Fruit fly (Drosophila melanogaster) whole organism, embryonic: ENCODE data around the gene CG15728.

ENCODE experiments used
- B-H1 ChIP-seq: fragments of 200-800 bp; sonication (Bioruptor generic); IDR thresholded peaks from 3 replicates; pipeline ENCODE4 v1.3.6; 2022; ENCODE audit warnings: missing biosample characterization, missing genetic modification characterization
- BtbVII ChIP-seq: fragments of 200-800 bp; sonication (Bioruptor generic); optimal IDR thresholded peaks from 3 replicates; lab custom pipeline; 2017; ENCODE audit warnings: missing biosample characterization, mild to moderate bottlenecking, missing genetic modification characterization
- CG10366 ChIP-seq: fragments of 200-800 bp; sonication (Bioruptor generic); IDR thresholded peaks from 2 replicates; pipeline ENCODE4 v1.3.6; 2022; ENCODE audit warnings: missing biosample characterization, missing genetic modification characterization
- CG10543 ChIP-seq: fragments of 200-800 bp; sonication (Bioruptor generic); optimal IDR thresholded peaks from 3 replicates; lab custom pipeline; 2017; ENCODE audit warnings: missing biosample characterization, mild to moderate bottlenecking, missing genetic modification characterization, moderate library complexity
- CG10979 ChIP-seq: fragments of 200-800 bp; sonication (Bioruptor generic); optimal IDR thresholded peaks from 2 replicates; lab custom pipeline; 2018; ENCODE audit warnings: missing biosample characterization, mild to moderate bottlenecking, missing genetic modification characterization, moderate library complexity
- CG12391 ChIP-seq: fragments of 200-800 bp; sonication (Bioruptor generic); optimal IDR thresholded peaks from 3 replicates; lab custom pipeline; 2018; ENCODE audit warnings: missing biosample characterization, mild to moderate bottlenecking, missing genetic modification characterization, moderate library complexity
- CG12744 ChIP-seq: fragments of 200-800 bp; sonication (Bioruptor generic); optimal IDR thresholded peaks from 2 replicates; lab custom pipeline; 2016; ENCODE audit warnings: missing biosample characterization, missing genetic modification characterization
- CG13424 ChIP-seq: fragments of 200-800 bp; sonication (Bioruptor generic); optimal IDR thresholded peaks from 2 replicates; lab custom pipeline; 2019; ENCODE audit warnings: missing biosample characterization, mild to moderate bottlenecking, missing genetic modification characterization, moderate library complexity
- CG13894 ChIP-seq: fragments of 200-800 bp; sonication (Bioruptor generic); optimal IDR thresholded peaks from 3 replicates; lab custom pipeline; 2018; ENCODE audit warnings: missing biosample characterization, mild to moderate bottlenecking, missing genetic modification characterization, moderate library complexity
- CG1603 ChIP-seq: fragments of 200-800 bp; sonication (Bioruptor generic); optimal IDR thresholded peaks from 2 replicates; lab custom pipeline; 2019; ENCODE audit warnings: missing biosample characterization, mild to moderate bottlenecking, missing genetic modification characterization, moderate library complexity
- CG2712 ChIP-seq: fragments of 200-800 bp; optimal IDR thresholded peaks from 3 replicates; lab custom pipeline; 2019; ENCODE audit warnings: missing biosample characterization, mild to moderate bottlenecking, missing genetic modification characterization, moderate library complexity
- CG3726 ChIP-seq: fragments of 200-800 bp; sonication (Bioruptor generic); IDR thresholded peaks from 3 replicates; pipeline ENCODE4, ENCODE4 v1.3.6; 2022; ENCODE audit warnings: missing biosample characterization, missing genetic modification characterization
- CG42726 ChIP-seq: fragments of 200-800 bp; sonication (Bioruptor generic); IDR thresholded peaks from 2 replicates; pipeline ENCODE4 v1.3.6; 2022; ENCODE audit warnings: missing biosample characterization, missing genetic modification characterization; ENCODE audit not compliant: partially characterized antibody
- CG4854 ChIP-seq: fragments of 200-800 bp; sonication (Bioruptor generic); optimal IDR thresholded peaks from 2 replicates; lab custom pipeline; 2016; ENCODE audit warnings: missing biosample characterization, missing genetic modification characterization, inconsistent platforms
- CG6689 ChIP-seq: fragments of 200-800 bp; sonication (Bioruptor generic); IDR thresholded peaks from 2 replicates; pipeline ENCODE4 v1.3.6; 2022; ENCODE audit warnings: missing biosample characterization, missing genetic modification characterization
- CG6765 ChIP-seq: fragments of 200-800 bp; sonication (Bioruptor generic); optimal IDR thresholded peaks from 3 replicates; lab custom pipeline; 2017; ENCODE audit warnings: missing biosample characterization, mild to moderate bottlenecking, missing genetic modification characterization
- CG7357 ChIP-seq: fragments of 200-800 bp; sonication (Bioruptor generic); IDR thresholded peaks from 3 replicates; pipeline ENCODE4 v1.3.6; 2022; ENCODE audit warnings: missing biosample characterization, missing genetic modification characterization
- CG8281 ChIP-seq: fragments of 200-800 bp; sonication (Bioruptor generic); optimal IDR thresholded peaks from 2 replicates; lab custom pipeline; 2018; ENCODE audit warnings: missing biosample characterization, mild to moderate bottlenecking, missing genetic modification characterization, moderate library complexity
- CG8359 ChIP-seq: fragments of 200-800 bp; sonication (Bioruptor generic); optimal IDR thresholded peaks from 2 replicates; lab custom pipeline; 2017; ENCODE audit warnings: missing biosample characterization, mild to moderate bottlenecking, missing genetic modification characterization, borderline replicate concordance
- CG8765 ChIP-seq: fragments of 200-800 bp; sonication (Bioruptor generic); IDR thresholded peaks from 2 replicates; pipeline ENCODE4 v1.3.6; 2022; ENCODE audit warnings: missing biosample characterization, missing genetic modification characterization
- Fer1 ChIP-seq: fragments of 200-800 bp; sonication (Bioruptor generic); optimal IDR thresholded peaks from 2 replicates; lab custom pipeline; 2017; ENCODE audit warnings: missing biosample characterization, mild to moderate bottlenecking, missing genetic modification characterization
- HLH3B ChIP-seq: fragments of 200-800 bp; sonication (Bioruptor generic); IDR thresholded peaks from 2 replicates; pipeline ENCODE4 v1.3.6; 2022; ENCODE audit warnings: missing biosample characterization, missing genetic modification characterization
- Jarid2 ChIP-seq: fragments of 200-800 bp; sonication (Bioruptor generic); optimal IDR thresholded peaks from 3 replicates; lab custom pipeline; 2017; ENCODE audit warnings: mild to moderate bottlenecking, missing biosample characterization, missing genetic modification reagents, missing genetic modification characterization
- MBD-R2 ChIP-seq: fragments of 200-800 bp; sonication (Bioruptor generic); IDR thresholded peaks from 2 replicates; pipeline ENCODE4 v1.3.6; 2022; ENCODE audit warnings: missing biosample characterization, missing genetic modification characterization
- Mes4 ChIP-seq: fragments of 200-800 bp; sonication (Bioruptor generic); optimal IDR thresholded peaks from 2 replicates; lab custom pipeline; 2016; ENCODE audit warnings: missing biosample characterization, missing genetic modification characterization
- Myb ChIP-seq: fragments of 200-800 bp; sonication (Bioruptor generic); optimal IDR thresholded peaks from 2 replicates; lab custom pipeline; 2016; ENCODE audit warnings: missing biosample characterization, missing genetic modification characterization
- Vsx1 ChIP-seq: fragments of 200-800 bp; sonication (Bioruptor generic); optimal IDR thresholded peaks from 2 replicates; lab custom pipeline; 2017; ENCODE audit warnings: missing biosample characterization, mild to moderate bottlenecking, missing genetic modification characterization, missing genetic modification reagents
- amos ChIP-seq: fragments of 200-800 bp; sonication (Bioruptor generic); IDR thresholded peaks from 2 replicates; pipeline ENCODE4 v1.3.6; 2022; ENCODE audit warnings: missing biosample characterization, missing genetic modification characterization; ENCODE audit not compliant: partially characterized antibody
- ato ChIP-seq: fragments of 200-800 bp; sonication (Bioruptor generic); IDR thresholded peaks from 2 replicates; pipeline ENCODE4 v1.3.6; 2022; ENCODE audit warnings: missing biosample characterization, missing genetic modification characterization; ENCODE audit not compliant: partially characterized antibody
- bbx ChIP-seq: fragments of 200-800 bp; sonication (Bioruptor generic); IDR thresholded peaks from 2 replicates; pipeline ENCODE4 v1.3.6; 2022; ENCODE audit warnings: missing biosample characterization, missing genetic modification characterization; ENCODE audit not compliant: partially characterized antibody
- cato ChIP-seq: fragments of 200-800 bp; sonication (Bioruptor generic); optimal IDR thresholded peaks from 2 replicates; lab custom pipeline; 2016; ENCODE audit warnings: missing biosample characterization, missing genetic modification characterization, borderline replicate concordance
- croc ChIP-seq: fragments of 200-800 bp; sonication (Bioruptor generic); conservative IDR thresholded peaks from 3 replicates; pipeline ENCODE4 v1.3.6; 2022; ENCODE audit warnings: missing biosample characterization, missing genetic modification characterization
- da ChIP-seq: fragments of 200-800 bp; sonication (Bioruptor generic); optimal IDR thresholded peaks from 2 replicates; lab custom pipeline; 2016; ENCODE audit warnings: missing biosample characterization, missing genetic modification characterization
- dmrt99B ChIP-seq: fragments of 200-800 bp; sonication (Bioruptor generic); optimal IDR thresholded peaks from 2 replicates; lab custom pipeline; 2018; ENCODE audit warnings: missing biosample characterization, mild to moderate bottlenecking, missing genetic modification characterization, moderate library complexity
- ems ChIP-seq: fragments of 200-800 bp; sonication (Bioruptor generic); optimal IDR thresholded peaks from 3 replicates; lab custom pipeline; 2016; ENCODE audit warnings: missing biosample characterization, missing genetic modification characterization
- fd96Cb ChIP-seq: fragments of 200-800 bp; sonication (Bioruptor generic); optimal IDR thresholded peaks from 2 replicates; lab custom pipeline; 2018; ENCODE audit warnings: missing biosample characterization, mild to moderate bottlenecking, missing genetic modification characterization, moderate library complexity
- ftz-f1 ChIP-seq: fragments of 200-800 bp; sonication (Bioruptor generic); optimal IDR thresholded peaks from 2 replicates; lab custom pipeline; 2016; ENCODE audit warnings: missing biosample characterization, missing genetic modification characterization
- grau ChIP-seq: fragments of 200-800 bp; optimal IDR thresholded peaks from 3 replicates; lab custom pipeline; 2019; ENCODE audit warnings: missing biosample characterization, mild to moderate bottlenecking, missing genetic modification characterization, moderate library complexity
- gsb ChIP-seq: fragments of 200-800 bp; sonication (Bioruptor generic); IDR thresholded peaks from 2 replicates; pipeline ENCODE4 v1.3.6; 2022; ENCODE audit warnings: missing biosample characterization, missing genetic modification characterization
- gsb-n ChIP-seq: fragments of 200-800 bp; sonication (Bioruptor generic); optimal IDR thresholded peaks from 3 replicates; lab custom pipeline; 2018; ENCODE audit warnings: missing biosample characterization, mild to moderate bottlenecking, missing genetic modification characterization
- h ChIP-seq: fragments of >200 bp; optimal IDR thresholded peaks from 2 replicates; lab custom pipeline; 2017
- jing ChIP-seq: fragments of 200-800 bp; sonication (Bioruptor generic); optimal IDR thresholded peaks from 2 replicates; lab custom pipeline; 2018; ENCODE audit warnings: missing biosample characterization, mild to moderate bottlenecking, missing genetic modification characterization
- klu ChIP-seq: fragments of 200-800 bp; sonication (Bioruptor generic); IDR thresholded peaks from 2 replicates; pipeline ENCODE4 v1.3.6; 2022; ENCODE audit warnings: missing biosample characterization, missing genetic modification characterization
- lola ChIP-seq, 3 experiments: fragments of >200 bp in 2 of 3; fragments of 200-800 bp in 1 of 3; sonication (Bioruptor generic) in 1 of 3; optimal IDR thresholded peaks; 2 replicates each; lab custom pipeline; 2017 to 2019; ENCODE audit warnings: missing biosample characterization in 3 of 3, missing genetic modification characterization in 3 of 3, mild to moderate bottlenecking in 1 of 3, moderate library complexity in 1 of 3
- pita ChIP-seq: fragments of 200-800 bp; sonication (Bioruptor generic); optimal IDR thresholded peaks from 2 replicates; lab custom pipeline; 2017; ENCODE audit warnings: missing biosample characterization, mild to moderate bottlenecking, missing genetic modification characterization
- pros ChIP-seq: fragments of 200-800 bp; sonication (Bioruptor generic); optimal IDR thresholded peaks from 3 replicates; lab custom pipeline; 2019; ENCODE audit warnings: missing biosample characterization, mild to moderate bottlenecking, missing genetic modification characterization, moderate library complexity
- sc ChIP-seq, 3 experiments: fragments of >200 bp in 2 of 3; fragments of 200-800 bp in 1 of 3; sonication (Bioruptor generic) in 1 of 3; optimal IDR thresholded peaks; 2 replicates in 2 of 3; 3 replicates in 1 of 3; lab custom pipeline; 2017; ENCODE audit warnings: mild to moderate bottlenecking in 1 of 3, missing biosample characterization in 1 of 3, missing genetic modification characterization in 1 of 3, missing genetic modification reagents in 1 of 3
- scrt ChIP-seq: fragments of 200-800 bp; sonication (Bioruptor generic); optimal IDR thresholded peaks from 2 replicates; lab custom pipeline; 2018; ENCODE audit warnings: missing biosample characterization, mild to moderate bottlenecking, missing genetic modification characterization, moderate library complexity
- so ChIP-seq: fragments of 200-800 bp; sonication (Bioruptor generic); IDR thresholded peaks from 3 replicates; pipeline ENCODE4 v1.3.6; 2022; ENCODE audit warnings: missing biosample characterization, missing genetic modification characterization

CG15728 gene

DNA sequence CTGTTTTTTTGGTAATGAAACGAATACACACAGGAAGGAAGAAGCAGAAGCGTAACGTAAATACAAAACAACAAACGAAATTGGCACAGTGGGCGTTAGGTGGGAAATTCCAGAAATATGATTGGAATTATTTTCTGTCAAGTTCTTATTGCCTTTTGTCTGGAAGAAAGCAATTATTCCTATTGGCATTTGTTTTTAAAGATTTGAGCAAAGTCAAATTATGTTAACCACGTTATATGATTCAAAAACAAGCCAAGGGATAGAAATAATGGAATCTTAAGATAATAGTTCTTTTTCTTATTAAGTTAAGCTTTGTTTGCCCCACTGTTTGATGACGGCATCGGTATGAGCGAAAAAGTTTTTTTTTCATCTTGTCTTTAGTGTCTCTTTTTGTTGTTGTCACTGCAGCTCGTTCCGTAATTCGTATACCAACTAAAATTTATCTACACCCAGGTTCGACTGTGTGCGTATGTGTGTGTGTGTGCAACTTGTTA lies 44.5 kb upstream of the CG15728 start (continued):
- TF ChIP-seq amos (GFP tag; lab: Robert Waterston, UW) = no peak; the same call in 1 of the 2 replicates
- TF ChIP-seq CG7357 (GFP tag; lab: Robert Waterston, UW) = peak; percentile 86
- peak in 1 of 3 experiments; percentile 84 for TF ChIP-seq lola (GFP tag; optimal IDR thresholded peaks at IDR 0.05; lab: Kevin White, UChicago)
- no peak for TF ChIP-seq pita (GFP tag; lab: Kevin White, UChicago)
- TF ChIP-seq CG1603 (tag; lab: Kevin White, UChicago) = peak; percentile 87
- TF ChIP-seq ftz-f1 (GFP tag; lab: Kevin White, UChicago) = no peak
- peak; percentile 96 for TF ChIP-seq grau (tag; lab: Kevin White, UChicago)
- TF ChIP-seq CG8359 (GFP tag; lab: Kevin White, UChicago) = peak; percentile 84
- TF ChIP-seq gsb-n (tag; lab: Kevin White, UChicago) = peak; percentile 88
- TF ChIP-seq CG10366 (GFP tag; lab: Robert Waterston, UW) = peak; percentile 88
- peak; percentile 79 for TF ChIP-seq cato
- TF ChIP-seq klu (GFP tag; lab: Robert Waterston, UW) = peak; percentile 89
- TF ChIP-seq Fer1 (GFP tag; lab: Kevin White, UChicago) = peak; percentile 96
- TF ChIP-seq so (GFP tag; lab: Robert Waterston, UW) = peak; percentile 93
- peak; percentile 88 for TF ChIP-seq gsb (GFP tag; lab: Robert Waterston, UW)
- peak; percentile 95 for TF ChIP-seq CG12391 (tag; lab: Kevin White, UChicago)
- TF ChIP-seq CG10979 = peak; percentile 91
- peak; percentile 98 for TF ChIP-seq BtbVII
- TF ChIP-seq CG13424 (tag; lab: Kevin White, UChicago) = peak; percentile 96
- peak; percentile 92 for TF ChIP-seq jing (GFP tag; lab: Kevin White, UChicago)
- peak; percentile 79 for TF ChIP-seq Jarid2 (GFP tag; lab: Kevin White, UChicago)
- peak; percentile 78 for TF ChIP-seq croc
- TF ChIP-seq scrt = peak; percentile 90
- peak; percentile 95 for TF ChIP-seq CG4854 (GFP tag; lab: Kevin White, UChicago)
- TF ChIP-seq Mes4 (GFP tag; lab: Kevin White, UChicago) = peak; percentile 92
- TF ChIP-seq bbx = no peak
- TF ChIP-seq Myb (GFP tag; lab: Kevin White, UChicago) = peak; percentile 85
- peak; percentile 95 for TF ChIP-seq CG2712 (tag; lab: Kevin White, UChicago)
- peak; percentile 72 for TF ChIP-seq CG8765 (GFP tag; lab: Robert Waterston, UW)
- TF ChIP-seq dmrt99B = peak; percentile 98
- TF ChIP-seq CG6689 (GFP tag; lab: Robert Waterston, UW) = peak; percentile 94
- TF ChIP-seq Vsx1 = peak; percentile 81
- peak; percentile 94 for TF ChIP-seq CG6765 (GFP tag; lab: Kevin White, UChicago)
- TF ChIP-seq h (lab: Kevin White, UChicago) = no peak
- TF ChIP-seq MBD-R2 (GFP tag; lab: Robert Waterston, UW) = peak; percentile 77
- peak; percentile 95 for TF ChIP-seq CG13894
- TF ChIP-seq pros = no peak
- TF ChIP-seq B-H1 (GFP tag; lab: Robert Waterston, UW) = peak; percentile 89
- TF ChIP-seq sc (optimal IDR thresholded peaks at IDR 0.05; lab: Kevin White, UChicago) = no peak
- peak; percentile 85 for TF ChIP-seq sc (GFP tag; optimal IDR thresholded peaks at IDR 0.05; lab: Kevin White, UChicago)
- TF ChIP-seq CG42726 = no peak
- TF ChIP-seq da (GFP tag; lab: Kevin White, UChicago) = peak; percentile 91
- TF ChIP-seq ems = peak; percentile 96
- TF ChIP-seq CG12744 = peak; percentile 94
- peak; percentile 90; the same call in 2 of the 3 replicates for TF ChIP-seq CG3726 (GFP tag; lab: Robert Waterston, UW)
- peak; percentile 92 for TF ChIP-seq HLH3B (GFP tag; lab: Robert Waterston, UW)
- TF ChIP-seq ato (GFP tag; lab: Robert Waterston, UW) = no peak
- peak; percentile 95 for TF ChIP-seq CG10543 (GFP tag; lab: Kevin White, UChicago)
- TF ChIP-seq CG8281 = peak; percentile 82
- peak; percentile 96 for TF ChIP-seq fd96Cb (tag; lab: Kevin White, UChicago)
